Worm (Caenorhabditis elegans): ENCODE data around the gene nhr-222.

The nhr-222 gene

ce11 chrV:3582086-3582485 lies 38.8 kb upstream of the nhr-222 start (continued):
- TF ChIP-seq madf-6 (GFP tag; IDR thresholded peaks at IDR 0.05): peak; percentile 44; the same call in 1 of the 2 replicates
- no peak for TF ChIP-seq tlf-1 (GFP tag; optimal IDR thresholded peaks at IDR 0.05)
- 0 out of 2 replicates have a peak, but pooled peaks have one; percentile 14 for TF ChIP-seq madf-3 (GFP tag; IDR thresholded peaks at IDR 0.05)
- no peak for TF ChIP-seq lin-40 (tag; optimal IDR thresholded peaks at IDR 0.05)
- TF ChIP-seq cebp-1 (GFP tag; IDR thresholded peaks at IDR 0.05): no peak
- TF ChIP-seq cebp-1 (tag; optimal IDR thresholded peaks at IDR 0.05): peak; percentile 17
- peak; percentile 65 for TF ChIP-seq B0261.1 (tag; optimal IDR thresholded peaks at IDR 0.05)
- no peak for TF ChIP-seq ama-1 (optimal IDR thresholded peaks at IDR 0.05)
- TF ChIP-seq ama-1 (GFP tag; optimal IDR thresholded peaks at IDR 0.05): peak in 1 of 2 experiments; percentile 86
- 0 out of 2 replicates have a peak, but pooled peaks have one; percentile 13 for TF ChIP-seq attf-3 (GFP tag; conservative IDR thresholded peaks at IDR 0.05)
- TF ChIP-seq B0019.2 (GFP tag; conservative IDR thresholded peaks at IDR 0.05): no peak
- TF ChIP-seq aptf-2 (GFP tag; conservative IDR thresholded peaks at IDR 0.05): no peak
- TF ChIP-seq Y53F4B.3 (GFP tag; IDR thresholded peaks at IDR 0.05): peak; percentile 28; the same call in 1 of the 2 replicates
- peak; percentile 87 for TF ChIP-seq tbp1 (GFP tag; optimal IDR thresholded peaks at IDR 0.05)
- no peak for TF ChIP-seq madf-8 (GFP tag; conservative IDR thresholded peaks at IDR 0.05)
- TF ChIP-seq rpc-1 (optimal IDR thresholded peaks at IDR 0.05): peak; percentile 58
- peak; percentile 76 for TF ChIP-seq rpc-1 (tag; optimal IDR thresholded peaks at IDR 0.05)
- peak; percentile 79 for TF ChIP-seq lin-26 (GFP tag; IDR thresholded peaks at IDR 0.05)

ce11 chrV:3581643-3582042 lies 38.4 kb upstream of the nhr-222 start:
- TF ChIP-seq egrh-3 (GFP tag; IDR thresholded peaks at IDR 0.05) (peak; percentile 6; the same call in 1 of the 2 replicates), atf-7 (tag; optimal IDR thresholded peaks at IDR 0.05) (no peak), F37B4.10 (GFP tag; IDR thresholded peaks at IDR 0.05) (no peak), Y95B8A.8 (GFP tag; IDR thresholded peaks at IDR 0.05) (no peak), lag-1 (GFP tag; IDR thresholded peaks at IDR 0.05) (0 out of 2 replicates have a peak, but pooled peaks have one; percentile 5), nfya-1 (tag; optimal IDR thresholded peaks at IDR 0.05; ENCODE audit: borderline replicate concordance, insufficient read depth) (no peak), zfh-2 (GFP tag; conservative IDR thresholded peaks at IDR 0.05) (peak; percentile 65), bed-2 (GFP tag; IDR thresholded peaks at IDR 0.05) (no peak)

DNA sequence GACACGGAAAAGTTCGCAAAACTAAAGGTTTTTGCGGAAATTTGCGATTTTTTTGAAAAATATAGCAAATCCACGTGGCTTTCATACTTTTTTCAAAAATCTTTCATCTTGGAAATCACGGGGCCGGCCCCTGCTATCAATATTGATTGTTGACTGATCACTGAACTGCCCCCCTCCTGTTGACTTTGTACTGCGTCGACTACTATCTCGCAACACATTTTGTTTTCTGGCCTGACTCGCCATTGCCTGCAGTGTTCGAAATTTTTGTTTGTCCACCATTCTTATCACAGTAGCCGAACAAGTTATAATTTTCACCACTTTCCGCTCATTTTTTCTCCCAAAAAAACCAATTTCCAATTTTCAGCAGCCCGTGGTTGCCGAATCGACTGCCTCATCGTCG lies 37.8 kb upstream of the nhr-222 start:
- TF ChIP-seq attf-5 (GFP tag; optimal IDR thresholded peaks at IDR 0.05) (peak; percentile 2), hmg-1.2 (GFP tag; IDR thresholded peaks at IDR 0.05) (no peak)

- TF ChIP-seq F57A8.1 (GFP tag; optimal IDR thresholded peaks at IDR 0.05) (no peak), aptf-3 (GFP tag; IDR thresholded peaks at IDR 0.05) (no peak), nhr-80 (tag; optimal IDR thresholded peaks at IDR 0.05) (no peak), lin-26 (GFP tag; IDR thresholded peaks at IDR 0.05) (no peak), egl-18 (GFP tag; IDR thresholded peaks at IDR 0.05) (no peak), ekl-4 (GFP tag; IDR thresholded peaks at IDR 0.05) (no peak), ceh-79 (tag; optimal IDR thresholded peaks at IDR 0.05) (no peak), C06A6.2 (GFP tag; conservative IDR thresholded peaks at IDR 0.05) (no peak), Y56A3A.18 (GFP tag; IDR thresholded peaks at IDR 0.05) (peak; percentile 23; the same call in 1 of the 2 replicates), B0019.2 (GFP tag; conservative IDR thresholded peaks at IDR 0.05) (no peak), rec-8 (tag; optimal IDR thresholded peaks at IDR 0.05) (no peak), madf-3 (GFP tag; IDR thresholded peaks at IDR 0.05) (0 out of 2 replicates have a peak, but pooled peaks have one; percentile 9), dpl-1 (GFP tag; optimal IDR thresholded peaks at IDR 0.05) (no peak)
Observed at ce11 chrV:3580385-3580784, 37.1 kb upstream of the nhr-222 start.
